Worm (Caenorhabditis elegans) whole organism, L4 larva: ENCODE results near the gene R10E11.9.

Source experiments
- F44E2.7 ChIP-seq: fragments of 200-800 bp; sonication (Bioruptor generic); IDR thresholded peaks from 2 replicates; pipeline ENCODE4 v2.1.2; 2022; ENCODE audit warnings: missing genetic modification characterization, missing compliant biosample characterization
- T26A8.4 ChIP-seq: fragments of 200-800 bp; sonication (Bioruptor generic); IDR thresholded peaks from 2 replicates; pipeline ENCODE4 v1.3.6; 2022; ENCODE audit warnings: missing genetic modification characterization, missing compliant biosample characterization
- arid-1 ChIP-seq: fragments of 200-800 bp; sonication (Bioruptor generic); conservative IDR thresholded peaks from 2 replicates; pipeline ENCODE4 v1.3.6; 2022; ENCODE audit warnings: missing genetic modification reagents, missing genetic modification characterization, missing compliant biosample characterization
- cey-2 ChIP-seq: sonication (generic microtip); optimal IDR thresholded peaks from 3 replicates; lab custom pipeline; 2017; ENCODE audit warnings: missing genetic modification characterization, mild to moderate bottlenecking, missing compliant biosample characterization, antibody characterized with exemption, borderline replicate concordance; ENCODE audit not compliant: insufficient read depth
- dmd-8 ChIP-seq: fragments of 200-800 bp; sonication (Bioruptor generic); IDR thresholded peaks from 2 replicates; pipeline ENCODE4 v1.3.6; 2022; ENCODE audit warnings: missing genetic modification characterization, missing compliant biosample characterization
- dpl-1 ChIP-seq: fragments of 150-350 bp; optimal IDR thresholded peaks from 2 replicates; lab custom pipeline; 2014; ENCODE audit warnings: missing biosample characterization, missing genetic modification reagents, missing genetic modification characterization
- egl-27 ChIP-seq: sonication (generic microtip); optimal IDR thresholded peaks from 3 replicates; lab custom pipeline; 2017; ENCODE audit warnings: missing biosample characterization, missing genetic modification reagents, missing genetic modification characterization
- egl-43 ChIP-seq: fragments of 200-800 bp; sonication (Bioruptor generic); IDR thresholded peaks from 2 replicates; pipeline ENCODE4 v1.3.6; 2022; ENCODE audit warnings: missing genetic modification reagents, missing genetic modification characterization, missing compliant biosample characterization
- pha-4 ChIP-seq, 2 experiments: fragments of 150-350 bp in 1 of 2; fragments of 200-800 bp in 1 of 2; sonication (Bioruptor generic) in 1 of 2; IDR thresholded peaks in 1 of 2; optimal IDR thresholded peaks in 1 of 2; 2 replicates each; pipeline versions ENCODE4 v1.3.6 to Lab custom; 2014 to 2022; ENCODE audit warnings: missing genetic modification characterization in 2 of 2, missing genetic modification reagents in 2 of 2, missing biosample characterization in 1 of 2, missing compliant biosample characterization in 1 of 2
- snpc-4 ChIP-seq: fragments of 150-350 bp; optimal IDR thresholded peaks from 2 replicates; lab custom pipeline; 2014; ENCODE audit warnings: missing biosample characterization, missing genetic modification characterization
- unc-39 ChIP-seq: sonication (generic microtip); optimal IDR thresholded peaks from 2 replicates; lab custom pipeline; 2017; ENCODE audit warnings: missing biosample characterization, missing genetic modification characterization
- unc-62 ChIP-seq, 3 experiments: fragments of 150-350 bp in 1 of 3; sonication (generic microtip); optimal IDR thresholded peaks in 2 of 3; peaks in 1 of 3; 1 replicate in 1 of 3; 2 replicates in 2 of 3; lab custom pipeline; 2014 to 2017; ENCODE audit warnings: missing biosample characterization in 3 of 3, missing genetic modification characterization in 3 of 3, missing genetic modification reagents in 3 of 3, missing genotype in 1 of 3
- zip-11 ChIP-seq: fragments of 200-800 bp; sonication (Bioruptor generic); IDR thresholded peaks from 2 replicates; pipeline ENCODE4 v1.3.6; 2022; ENCODE audit warnings: missing genetic modification characterization, missing compliant biosample characterization

DNA sequence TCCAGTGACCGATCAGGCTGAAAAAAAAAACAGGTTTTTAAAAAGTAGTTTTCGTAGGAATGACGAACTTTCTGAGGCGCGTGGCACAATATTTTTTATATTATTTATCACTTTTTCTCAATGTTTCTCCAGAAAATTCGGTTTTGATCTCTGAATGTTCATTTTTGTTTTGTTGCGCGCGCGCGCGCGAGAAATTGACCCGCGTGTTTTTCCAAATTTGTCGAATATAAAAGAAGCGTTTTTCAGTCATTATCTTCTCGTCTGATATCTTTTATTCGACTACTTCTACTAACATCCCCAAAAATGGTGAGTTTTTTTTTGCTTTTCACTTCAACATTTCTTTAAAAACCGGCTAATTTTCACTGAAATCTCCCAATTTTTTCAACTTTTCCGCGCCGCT lies 34.6 kb downstream of the R10E11.9 start, which contains the start of gene rmd-1:
- TF ChIP-seq T26A8.4 (no peak), arid-1 (GFP tag; lab: Robert Waterston, UW) (no peak), egl-27 (no peak), egl-43 (GFP tag; lab: Robert Waterston, UW) (no peak), F44E2.7 (GFP tag; lab: Robert Waterston, UW) (no peak), cey-2 (tag; lab: Kevin White, UChicago) (no peak), unc-62 (GFP tag; optimal IDR thresholded peaks at IDR 0.05 in 1 of 2; lab: Kevin White, UChicago) (no peak), unc-62 (tag; optimal IDR thresholded peaks at IDR 0.05; lab: Kevin White, UChicago) (no peak), dmd-8 (no peak), snpc-4 (tag; lab: Kevin White, UChicago) (no peak), pha-4 (GFP tag; IDR thresholded peaks at IDR 0.05; lab: Robert Waterston, UW) (no peak), pha-4 (tag; optimal IDR thresholded peaks at IDR 0.05; lab: Kevin White, UChicago) (no peak), zip-11 (GFP tag; lab: Robert Waterston, UW) (no peak), unc-39 (tag; lab: Kevin White, UChicago) (no peak), dpl-1 (GFP tag; lab: Kevin White, UChicago) (no peak)
